Worm (Caenorhabditis elegans): ENCODE data around the gene hpo-34.

Gene hpo-34

DNA sequence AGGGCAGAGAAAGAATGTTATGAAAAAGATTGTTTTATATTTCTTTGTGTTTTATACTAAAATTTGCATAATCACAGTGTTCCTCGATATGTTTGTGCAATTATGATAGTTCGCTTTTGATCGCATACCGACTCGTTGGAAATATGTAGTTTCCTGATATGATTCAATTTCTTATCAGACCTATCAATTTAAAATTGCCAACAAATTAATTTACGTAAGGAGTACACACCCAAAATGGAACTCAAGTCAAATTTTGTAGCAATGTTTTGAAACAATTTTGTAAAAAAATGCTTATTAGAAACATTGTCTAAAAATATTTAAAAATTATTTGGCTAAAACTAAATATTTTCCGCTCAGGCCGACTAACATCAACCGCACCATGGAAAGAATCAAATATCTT lies 18.3 kb downstream of the hpo-34 start:
- TF ChIP-seq fkh-10 (GFP tag; optimal IDR thresholded peaks at IDR 0.05), result no peak
- no peak for TF ChIP-seq ets-4 (tag; optimal IDR thresholded peaks at IDR 0.05)
- no peak for TF ChIP-seq unc-55 (GFP tag; optimal IDR thresholded peaks at IDR 0.05)
- no peak for TF ChIP-seq mec-3 (tag; optimal IDR thresholded peaks at IDR 0.05; ENCODE audit: borderline replicate concordance)
- TF ChIP-seq ceh-31 (tag; optimal IDR thresholded peaks at IDR 0.05), result no peak
- no peak for TF ChIP-seq ceh-34 (tag; optimal IDR thresholded peaks at IDR 0.05)
- TF ChIP-seq sox-4 (tag; optimal IDR thresholded peaks at IDR 0.05), result no peak
- TF ChIP-seq lim-6 (tag; optimal IDR thresholded peaks at IDR 0.05), result no peak

DNA sequence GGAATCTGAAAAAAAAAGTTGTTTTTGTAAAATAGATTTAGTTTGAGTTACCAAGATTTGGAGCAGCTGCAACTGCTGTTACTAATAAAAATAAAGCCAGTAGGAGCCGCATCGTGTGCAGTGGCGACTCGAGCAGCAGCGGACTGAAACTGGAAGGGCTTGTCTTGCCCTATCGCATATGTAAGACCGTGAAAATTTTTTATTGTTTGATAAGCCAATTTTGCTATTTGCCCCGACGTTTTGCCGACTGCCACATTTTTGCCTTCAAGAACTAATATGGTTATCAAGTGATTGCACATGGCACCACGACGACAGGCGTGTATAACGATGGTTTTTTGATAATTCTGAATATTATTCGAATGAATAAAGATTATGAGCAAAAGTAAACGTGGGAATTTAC lies 19.1 kb downstream of the hpo-34 start, which contains the start of gene T25C12.3:
Gene T25C12.3 (minus strand): TSS at position 262 of the 400 bp plus-strand sequence.
- TF ChIP-seq ceh-45 (GFP tag; IDR thresholded peaks at IDR 0.05), result no peak
- TF ChIP-seq hlh-8 (tag; optimal IDR thresholded peaks at IDR 0.05), result no peak
- TF ChIP-seq mec-3 (tag; optimal IDR thresholded peaks at IDR 0.05; ENCODE audit: borderline replicate concordance), result no peak
- TF ChIP-seq pat-9 (tag; optimal IDR thresholded peaks at IDR 0.05), result no peak
- TF ChIP-seq ceh-2 (tag; optimal IDR thresholded peaks at IDR 0.05), result no peak
- no peak for TF ChIP-seq zip-5 (tag; optimal IDR thresholded peaks at IDR 0.05)
- TF ChIP-seq ceh-24 (tag; optimal IDR thresholded peaks at IDR 0.05), result no peak
- TF ChIP-seq C38D4.7 (GFP tag; optimal IDR thresholded peaks at IDR 0.05), result no peak
- TF ChIP-seq ceh-6 (GFP tag; optimal IDR thresholded peaks at IDR 0.05), result no peak
- TF ChIP-seq lim-6 (tag; optimal IDR thresholded peaks at IDR 0.05), result no peak
- TF ChIP-seq F13H6.1 (tag; optimal IDR thresholded peaks at IDR 0.05), result no peak

DNA sequence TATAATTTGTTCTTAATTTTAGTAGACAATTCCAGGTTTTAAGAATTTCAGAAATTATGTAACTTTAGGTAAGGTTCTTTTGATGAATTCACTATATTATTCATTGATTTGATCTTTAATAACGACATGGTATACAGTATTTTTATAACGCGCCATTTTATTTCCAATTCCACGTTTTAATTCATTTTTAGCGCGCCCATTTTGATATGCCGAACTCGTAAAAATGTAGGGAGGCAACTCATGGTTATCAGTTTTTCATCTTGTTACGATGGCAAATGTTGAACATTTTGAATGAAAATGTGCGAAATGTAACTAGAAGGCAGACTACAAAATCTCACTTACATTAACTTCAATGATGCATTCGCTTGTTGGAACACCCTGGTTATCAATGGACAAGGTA lies 20.0 kb downstream of the hpo-34 start:
- TF ChIP-seq sdc-2 (tag; optimal IDR thresholded peaks at IDR 0.05), result no peak
- no peak for TF ChIP-seq ceh-18 (tag; optimal IDR thresholded peaks at IDR 0.05)
- no peak for TF ChIP-seq elt-2 (tag; optimal IDR thresholded peaks at IDR 0.05)
- no peak for TF ChIP-seq lim-6 (tag; optimal IDR thresholded peaks at IDR 0.05)

DNA sequence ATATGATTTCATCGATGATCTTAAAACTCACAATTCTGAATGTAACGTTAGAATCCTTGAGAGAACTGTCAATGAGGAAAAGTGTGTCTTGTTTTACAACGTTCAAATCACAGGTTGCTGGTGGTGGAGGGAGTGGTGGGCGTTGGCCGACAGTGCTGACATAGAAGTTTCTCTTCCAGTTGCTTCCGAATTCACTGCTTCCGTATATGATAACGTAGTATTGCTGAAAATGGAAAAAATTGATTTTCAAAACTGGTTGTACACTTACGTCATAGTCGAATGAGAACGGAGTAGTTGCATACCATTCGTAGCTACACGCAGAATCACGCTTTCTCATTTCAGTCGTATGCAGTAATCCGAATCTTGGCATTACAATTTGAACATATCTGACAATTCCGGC lies 27.0 kb downstream of the hpo-34 start:
- TF ChIP-seq madf-2 (tag; optimal IDR thresholded peaks at IDR 0.05) (no peak), pros-1 (tag; optimal IDR thresholded peaks at IDR 0.05) (no peak)

DNA sequence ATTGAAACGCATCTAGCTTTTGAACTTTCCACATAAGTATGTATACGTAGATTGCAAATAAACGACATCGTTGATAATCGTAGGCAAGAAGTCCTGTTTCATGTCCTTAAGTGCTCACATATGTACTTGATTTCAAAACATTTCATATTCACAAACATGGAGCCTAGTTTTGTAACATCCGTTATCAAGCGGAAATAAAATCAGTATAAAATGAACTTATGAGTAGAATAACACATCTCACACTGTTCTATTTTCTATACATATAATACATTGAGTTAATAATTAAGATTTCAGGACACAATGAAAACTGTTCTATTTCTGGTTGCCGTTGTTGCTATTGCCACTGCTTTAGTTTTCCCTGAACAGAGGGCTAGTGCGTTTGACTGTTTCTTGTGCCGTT lies 29.0 kb downstream of the hpo-34 start, which contains the start of gene spp-21:
Gene spp-21 (plus strand): TSS at position 301 of the 400 bp plus-strand sequence.
- no peak for TF ChIP-seq nfya-1 (tag; optimal IDR thresholded peaks at IDR 0.05)
- no peak for TF ChIP-seq C38D4.7 (GFP tag; optimal IDR thresholded peaks at IDR 0.05)
- no peak for TF ChIP-seq pag-3 (tag; optimal IDR thresholded peaks at IDR 0.05; ENCODE audit: borderline replicate concordance)
- TF ChIP-seq pha-4 (tag; optimal IDR thresholded peaks at IDR 0.05), result no peak
- no peak for TF ChIP-seq ceh-14 (tag; optimal IDR thresholded peaks at IDR 0.05)
- TF ChIP-seq dmd-4 (tag; optimal IDR thresholded peaks at IDR 0.05; ENCODE audit: borderline replicate concordance), result no peak
- no peak for TF ChIP-seq hlh-6 (tag; optimal IDR thresholded peaks at IDR 0.05)

DNA sequence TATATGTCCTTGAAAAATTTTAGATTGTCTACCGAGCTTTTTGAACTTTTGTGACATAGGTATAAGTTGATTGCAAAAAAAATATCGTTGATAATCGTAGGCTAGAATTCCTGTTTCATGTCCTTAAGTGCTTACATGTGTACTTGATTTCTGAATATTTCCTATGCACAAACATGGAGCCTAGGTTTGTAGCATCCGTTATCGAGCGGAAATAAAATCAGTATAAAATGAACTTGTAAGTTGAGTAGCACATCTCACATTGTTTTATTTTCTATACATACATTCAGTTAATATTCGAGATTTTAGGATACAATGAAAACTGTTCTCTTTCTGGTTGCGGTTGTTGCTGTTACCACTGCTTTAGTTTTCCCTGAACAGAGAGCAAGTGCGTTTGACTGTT lies 31.4 kb downstream of the hpo-34 start, which contains the start of gene spp-9:
Gene spp-9 (plus strand): TSS at position 301 of the 400 bp plus-strand sequence.
- TF ChIP-seq nfya-1 (tag; optimal IDR thresholded peaks at IDR 0.05), result no peak
- TF ChIP-seq hlh-15 (tag; optimal IDR thresholded peaks at IDR 0.05), result no peak
- no peak for TF ChIP-seq pax-1 (tag; optimal IDR thresholded peaks at IDR 0.05)
- no peak for TF ChIP-seq ama-1 (optimal IDR thresholded peaks at IDR 0.05)
- no peak for TF ChIP-seq sox-2 (GFP tag; IDR thresholded peaks at IDR 0.05)

DNA sequence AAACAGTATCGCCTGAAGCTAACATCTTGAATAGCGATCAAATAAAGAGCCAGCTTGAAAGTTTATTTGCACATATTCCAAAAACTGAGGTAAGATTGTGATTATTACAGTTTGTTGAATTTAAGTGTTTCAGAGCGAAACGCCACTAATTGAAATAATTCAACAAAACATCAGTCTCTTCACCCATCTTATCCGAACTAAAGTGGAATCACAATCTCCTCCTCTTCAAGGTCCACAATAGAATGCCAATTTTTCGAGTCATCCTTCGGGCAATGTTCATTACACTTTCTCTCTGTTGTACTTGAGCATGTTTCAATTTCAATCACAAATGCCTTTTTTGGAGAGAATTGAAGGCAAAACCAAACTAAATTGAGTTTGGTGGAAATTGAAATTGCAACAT lies 34.8 kb downstream of the hpo-34 start:
- TF ChIP-seq elt-4 (tag; optimal IDR thresholded peaks at IDR 0.05) (no peak), pag-3 (tag; optimal IDR thresholded peaks at IDR 0.05; ENCODE audit: borderline replicate concordance) (no peak), unc-86 (tag; optimal IDR thresholded peaks at IDR 0.05) (no peak), lin-11 (tag; optimal IDR thresholded peaks at IDR 0.05) (no peak), ttx-3 (tag; optimal IDR thresholded peaks at IDR 0.05) (no peak)
